Worm (Caenorhabditis elegans) whole organism, L2 larva: ENCODE results near the gene C48B4.8.

Source experiments
- C34F6.9 ChIP-seq: fragments of 150-350 bp; optimal IDR thresholded peaks from 2 replicates; lab custom pipeline; 2014; ENCODE audit warnings: missing biosample characterization, missing genetic modification characterization
- R02D3.7 ChIP-seq: fragments of 150-350 bp; optimal IDR thresholded peaks from 2 replicates; lab custom pipeline; 2014; ENCODE audit warnings: missing biosample characterization, missing genetic modification characterization
- Y55F3AM.14 ChIP-seq: fragments of 200-800 bp; sonication (Bioruptor generic); optimal IDR thresholded peaks from 2 replicates; lab custom pipeline; 2018; ENCODE audit warnings: mild to moderate bottlenecking, missing genetic modification characterization, missing compliant biosample characterization
- ZK546.5 ChIP-seq: sonication (generic microtip); optimal IDR thresholded peaks from 2 replicates; lab custom pipeline; 2017; ENCODE audit warnings: missing biosample characterization, missing genetic modification characterization
- alr-1 ChIP-seq: fragments of 150-350 bp; optimal IDR thresholded peaks from 2 replicates; lab custom pipeline; 2014; ENCODE audit warnings: missing biosample characterization, missing genetic modification characterization
- aly-2 ChIP-seq: fragments of 150-350 bp; optimal IDR thresholded peaks from 2 replicates; lab custom pipeline; 2014; ENCODE audit warnings: missing biosample characterization, missing genetic modification characterization
- ama-1 ChIP-seq: fragments of 150-350 bp; optimal IDR thresholded peaks from 2 replicates; lab custom pipeline; 2018; ENCODE audit warnings: inconsistent platforms
- blmp-1 ChIP-seq: sonication (generic microtip); optimal IDR thresholded peaks from 2 replicates; lab custom pipeline; 2017; ENCODE audit warnings: missing genetic modification characterization, mild to moderate bottlenecking, missing compliant biosample characterization, antibody characterized with exemption, moderate library complexity; ENCODE audit not compliant: insufficient read depth
- ceh-16 ChIP-seq: fragments of 150-350 bp; optimal IDR thresholded peaks from 2 replicates; lab custom pipeline; 2014; ENCODE audit warnings: missing biosample characterization, missing genetic modification characterization
- crh-2 ChIP-seq: sonication (generic microtip); optimal IDR thresholded peaks from 2 replicates; lab custom pipeline; 2017; ENCODE audit warnings: missing biosample characterization, missing genetic modification characterization
- dmd-4 ChIP-seq: sonication (generic microtip); optimal IDR thresholded peaks from 2 replicates; lab custom pipeline; 2017; ENCODE audit warnings: missing biosample characterization, missing genetic modification characterization
- egl-27 ChIP-seq: sonication (generic microtip); optimal IDR thresholded peaks from 3 replicates; lab custom pipeline; 2017; ENCODE audit warnings: missing biosample characterization, missing genetic modification reagents, missing genetic modification characterization
- elt-1 ChIP-seq: fragments of 150-350 bp; optimal IDR thresholded peaks from 2 replicates; lab custom pipeline; 2014; ENCODE audit warnings: missing biosample characterization, missing genetic modification characterization
- elt-3 ChIP-seq: sonication (generic microtip); optimal IDR thresholded peaks from 2 replicates; lab custom pipeline; 2017; ENCODE audit warnings: missing biosample characterization, missing genetic modification characterization
- fos-1 ChIP-seq: fragments of 150-350 bp; optimal IDR thresholded peaks from 2 replicates; lab custom pipeline; 2014; ENCODE audit warnings: missing biosample characterization, missing genetic modification characterization
- gmeb-1 ChIP-seq: fragments of 150-350 bp; optimal IDR thresholded peaks from 2 replicates; lab custom pipeline; 2014; ENCODE audit warnings: missing biosample characterization, missing genetic modification characterization
- lin-11 ChIP-seq: fragments of 150-350 bp; sonication (generic microtip); optimal IDR thresholded peaks from 2 replicates; lab custom pipeline; 2014; ENCODE audit warnings: missing biosample characterization, missing genetic modification characterization, inconsistent platforms, mixed read lengths
- lin-13 ChIP-seq: fragments of 150-350 bp; optimal IDR thresholded peaks from 2 replicates; lab custom pipeline; 2014; ENCODE audit warnings: missing biosample characterization, missing genetic modification reagents, missing genetic modification characterization
- lin-39 ChIP-seq: fragments of 150-350 bp; optimal IDR thresholded peaks from 2 replicates; lab custom pipeline; 2014; ENCODE audit warnings: missing biosample characterization, missing genetic modification reagents, missing genetic modification characterization
- lsy-2 ChIP-seq, 2 experiments: fragments of 150-350 bp in 1 of 2; sonication (generic microtip) in 1 of 2; optimal IDR thresholded peaks; 2 replicates each; lab custom pipeline; 2014 to 2017; ENCODE audit warnings: missing biosample characterization in 2 of 2, missing genetic modification characterization in 2 of 2
- mab-5 ChIP-seq: fragments of 150-350 bp; optimal IDR thresholded peaks from 2 replicates; lab custom pipeline; 2014; ENCODE audit warnings: missing biosample characterization, missing genetic modification characterization
- mbf-1 ChIP-seq: sonication (generic microtip); optimal IDR thresholded peaks from 2 replicates; lab custom pipeline; 2017; ENCODE audit warnings: missing biosample characterization, missing genetic modification characterization
- mdl-1 ChIP-seq, 2 experiments: fragments of 150-350 bp in 1 of 2; sonication (generic microtip) in 1 of 2; optimal IDR thresholded peaks; 2 replicates each; lab custom pipeline; 2017; ENCODE audit warnings: missing biosample characterization in 2 of 2, missing genetic modification characterization in 2 of 2
- nhr-10 ChIP-seq: sonication (generic microtip); optimal IDR thresholded peaks from 2 replicates; lab custom pipeline; 2017; ENCODE audit warnings: missing biosample characterization, missing genetic modification characterization
- nhr-11 ChIP-seq: fragments of 150-350 bp; optimal IDR thresholded peaks from 2 replicates; lab custom pipeline; 2014; ENCODE audit warnings: missing biosample characterization, missing genetic modification characterization
- nhr-23 ChIP-seq: fragments of 150-350 bp; optimal IDR thresholded peaks from 2 replicates; lab custom pipeline; 2014; ENCODE audit warnings: missing biosample characterization, missing genetic modification reagents, missing genetic modification characterization
- nhr-237 ChIP-seq: fragments of 150-350 bp; optimal IDR thresholded peaks from 2 replicates; lab custom pipeline; 2014; ENCODE audit warnings: missing biosample characterization, missing genetic modification characterization
- nhr-25 ChIP-seq: fragments of 150-350 bp; sonication (generic microtip); optimal IDR thresholded peaks from 3 replicates; lab custom pipeline; 2014; ENCODE audit warnings: missing biosample characterization, missing genetic modification characterization
- nhr-6 ChIP-seq: fragments of 150-350 bp; optimal IDR thresholded peaks from 2 replicates; lab custom pipeline; 2014; ENCODE audit warnings: missing biosample characterization, missing genetic modification characterization
- nhr-77 ChIP-seq: fragments of 150-350 bp; optimal IDR thresholded peaks from 2 replicates; lab custom pipeline; 2014; ENCODE audit warnings: missing biosample characterization, missing genetic modification characterization
- sem-4 ChIP-seq: fragments of 150-350 bp; optimal IDR thresholded peaks from 2 replicates; lab custom pipeline; 2014; ENCODE audit warnings: missing biosample characterization, missing genetic modification reagents, missing genetic modification characterization
- skn-1 ChIP-seq: sonication (generic microtip); optimal IDR thresholded peaks from 2 replicates; lab custom pipeline; 2017; ENCODE audit warnings: missing biosample characterization, missing genetic modification characterization
- sma-3 ChIP-seq: sonication (generic microtip); optimal IDR thresholded peaks from 2 replicates; lab custom pipeline; 2016; ENCODE audit warnings: missing genetic modification reagents, missing genetic modification characterization, missing compliant biosample characterization
- sma-9 ChIP-seq, 2 experiments: fragments of 150-350 bp in 1 of 2; sonication (generic microtip) in 1 of 2; optimal IDR thresholded peaks; 2 replicates each; lab custom pipeline; 2014 to 2016; ENCODE audit warnings: missing genetic modification characterization in 2 of 2, mild to moderate bottlenecking in 1 of 2, missing biosample characterization in 1 of 2, missing compliant biosample characterization in 1 of 2, missing genetic modification reagents in 1 of 2, moderate library complexity in 1 of 2
- snpc-4 ChIP-seq: fragments of 150-350 bp; optimal IDR thresholded peaks from 2 replicates; lab custom pipeline; 2014; ENCODE audit warnings: missing biosample characterization, missing genetic modification characterization
- unc-39 ChIP-seq: fragments of 150-350 bp; optimal IDR thresholded peaks from 2 replicates; lab custom pipeline; 2014; ENCODE audit warnings: missing biosample characterization, missing genetic modification characterization
- unc-55 ChIP-seq: fragments of 150-350 bp; sonication (generic microtip); optimal IDR thresholded peaks from 3 replicates; lab custom pipeline; 2014; ENCODE audit warnings: missing biosample characterization, missing genetic modification reagents, missing genetic modification characterization
- unc-62 ChIP-seq: fragments of 150-350 bp; optimal IDR thresholded peaks from 2 replicates; lab custom pipeline; 2014; ENCODE audit warnings: missing biosample characterization, missing genetic modification reagents, missing genetic modification characterization
- zag-1 ChIP-seq: fragments of 150-350 bp; optimal IDR thresholded peaks from 2 replicates; lab custom pipeline; 2014; ENCODE audit warnings: missing biosample characterization, missing genetic modification characterization
- ztf-1 ChIP-seq: fragments of 200-800 bp; sonication (Bioruptor generic); conservative IDR thresholded peaks from 2 replicates; pipeline ENCODE4 v1.3.6; 2022; ENCODE audit warnings: missing genetic modification characterization, missing compliant biosample characterization
- ztf-11 ChIP-seq: sonication (generic microtip); optimal IDR thresholded peaks from 2 replicates; lab custom pipeline; 2017; ENCODE audit warnings: missing biosample characterization, missing genetic modification characterization
- ztf-4 ChIP-seq: fragments of 150-350 bp; optimal IDR thresholded peaks from 2 replicates; lab custom pipeline; 2014; ENCODE audit warnings: missing biosample characterization, missing genetic modification characterization

Gene C48B4.8

DNA sequence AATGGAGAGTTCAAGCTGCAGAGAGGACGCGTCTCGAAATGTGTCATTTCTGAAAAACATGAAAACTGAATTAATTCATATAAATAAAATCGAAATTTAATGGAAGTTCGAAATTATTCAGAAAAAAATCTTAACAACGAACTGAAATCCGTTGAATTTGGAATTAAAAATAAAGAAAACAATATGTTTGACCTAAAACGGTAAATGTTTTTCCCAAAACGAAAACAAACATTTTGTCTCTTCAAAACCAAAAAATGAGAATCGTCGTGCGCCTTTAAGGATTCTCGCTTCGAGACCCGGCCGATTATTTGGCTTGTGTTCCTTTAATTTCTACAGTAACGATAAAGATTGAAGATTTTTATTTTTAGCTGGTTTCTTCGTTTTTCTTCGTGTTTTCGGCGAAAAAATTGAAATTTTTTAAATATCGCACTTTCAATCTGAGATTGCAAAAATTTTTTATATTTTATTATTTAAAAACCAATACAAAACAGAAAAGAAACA, 1.6 kb downstream of the C48B4.8 start, which contains the start of gene C48B4.7:
Gene C48B4.7, minus strand, starts transcription at position 51 of the 501 bp plus-strand sequence.
- TF ChIP-seq mbf-1 (tag; lab: Kevin White, UChicago) (no peak), lin-39 (tag; lab: Kevin White, UChicago) (no peak), ztf-1 (GFP tag; lab: Robert Waterston, UW) (no peak), blmp-1 (tag; lab: Kevin White, UChicago) (no peak)

DNA sequence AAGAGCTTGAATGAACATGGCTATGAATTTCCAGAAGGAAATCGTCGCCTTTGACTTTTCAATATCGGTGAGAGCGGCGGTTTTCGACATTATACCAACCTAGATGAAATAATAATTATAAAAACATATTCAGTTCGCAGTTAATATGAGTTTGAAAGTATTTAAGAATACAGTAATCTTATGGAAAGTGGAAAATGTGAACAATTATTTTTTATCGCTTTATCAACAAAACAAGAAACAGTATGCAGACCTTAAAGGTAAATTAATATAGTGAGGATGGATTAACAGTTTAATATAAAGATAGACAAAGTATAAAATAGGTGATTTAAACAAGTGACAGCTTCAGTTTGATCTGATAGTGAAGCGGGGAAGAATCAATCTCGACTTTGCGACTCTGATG, 2.6 kb downstream of the C48B4.8 start, which contains the start of gene C48B4.6:
Gene C48B4.6, minus strand, starts transcription at position 101 of the 400 bp plus-strand sequence.
- no peak for TF ChIP-seq lsy-2 (tag; optimal IDR thresholded peaks at IDR 0.05; lab: Kevin White, UChicago)
- no peak for TF ChIP-seq sem-4
- no peak for TF ChIP-seq ZK546.5 (tag; lab: Kevin White, UChicago)
- no peak for TF ChIP-seq nhr-23 (tag; lab: Kevin White, UChicago)
- TF ChIP-seq ztf-4 (tag; lab: Kevin White, UChicago): no peak
- TF ChIP-seq lin-39 (tag; lab: Kevin White, UChicago): no peak
- TF ChIP-seq blmp-1 (tag; lab: Kevin White, UChicago): no peak
- TF ChIP-seq nhr-6 (tag; lab: Kevin White, UChicago): no peak
- no peak for TF ChIP-seq ama-1
- no peak for TF ChIP-seq lin-13 (GFP tag; lab: Kevin White, UChicago)
- TF ChIP-seq fos-1 (tag; lab: Kevin White, UChicago): no peak
- TF ChIP-seq ceh-16 (tag; lab: Kevin White, UChicago): no peak

- TF ChIP-seq ztf-11 (tag; lab: Kevin White, UChicago) (no peak), sma-3 (GFP tag; lab: Kevin White, UChicago) (no peak), mab-5 (tag; lab: Kevin White, UChicago) (no peak), blmp-1 (tag; lab: Kevin White, UChicago) (no peak), alr-1 (tag; lab: Kevin White, UChicago) (no peak)
- TF ChIP-seq, all 48 proteins: peak for 0
These were observed 4.8 kb downstream of the C48B4.8 start, which contains the start of gene ZK1098.11 for ce11 chrIII:9556300-9556699. Gene ZK1098.11, plus strand, starts transcription at chrIII:9556600.

DNA sequence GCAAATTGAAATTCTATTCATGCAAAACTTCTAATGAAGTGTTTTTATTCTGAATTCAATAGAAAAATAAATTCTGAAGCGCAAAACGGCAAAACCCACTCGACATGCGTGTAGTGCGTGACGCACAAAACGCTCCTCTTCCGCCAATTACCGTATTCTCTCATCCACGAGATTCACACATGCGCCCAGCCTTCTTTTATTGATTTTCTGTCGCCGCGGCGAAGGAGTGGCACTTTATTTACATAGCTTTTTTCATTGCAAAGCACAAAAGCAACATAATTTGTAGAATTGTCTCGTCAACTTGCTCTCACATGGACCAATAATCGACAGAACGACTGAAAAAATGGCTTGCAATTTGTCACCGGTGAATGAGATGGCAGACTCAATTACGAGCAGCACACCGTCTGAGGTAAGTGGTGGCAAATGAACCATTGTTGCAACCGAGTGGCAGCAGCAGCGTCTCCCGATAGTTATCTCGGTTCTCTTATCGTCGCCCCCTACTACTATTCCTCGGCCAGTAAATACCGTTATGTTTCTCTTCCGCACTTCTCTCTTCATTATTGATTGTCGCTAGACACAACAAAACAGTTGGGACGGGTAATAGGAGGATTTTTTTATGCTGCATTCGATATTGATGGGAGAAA, 14.9 kb downstream of the C48B4.8 start, which contains the start of gene unc-16:
Gene unc-16, plus strand, starts transcription at position 243 of the 644 bp plus-strand sequence.
- TF ChIP-seq sma-3 (GFP tag; lab: Kevin White, UChicago) (peak; percentile 80), unc-62 (no peak), mdl-1 (tag; optimal IDR thresholded peaks at IDR 0.05; lab: Kevin White, UChicago) (peak; percentile 64 to 91), crh-2 (peak; percentile 89), nhr-23 (tag; lab: Kevin White, UChicago) (no peak), gmeb-1 (tag; lab: Kevin White, UChicago) (peak; percentile 75), Y55F3AM.14 (GFP tag; lab: Kevin White, UChicago) (peak; percentile 2), C34F6.9 (tag; lab: Kevin White, UChicago) (peak; percentile 98), dmd-4 (no peak), sma-9 (GFP tag; optimal IDR thresholded peaks at IDR 0.05; lab: Kevin White, UChicago) (peak; percentile 78), sma-9 (tag; optimal IDR thresholded peaks at IDR 0.05; lab: Kevin White, UChicago) (no peak), mbf-1 (tag; lab: Kevin White, UChicago) (no peak), ztf-1 (GFP tag; lab: Robert Waterston, UW) (no peak), alr-1 (tag; lab: Kevin White, UChicago) (no peak), nhr-25 (tag; lab: Kevin White, UChicago) (peak; percentile 84), nhr-6 (tag; lab: Kevin White, UChicago) (peak; percentile 54), ZK546.5 (tag; lab: Kevin White, UChicago) (peak; percentile 9), nhr-10 (tag; lab: Kevin White, UChicago) (no peak), zag-1 (tag; lab: Kevin White, UChicago) (peak; percentile 66), lsy-2 (tag; optimal IDR thresholded peaks at IDR 0.05; lab: Kevin White, UChicago) (peak; percentile 99 to 100), ceh-16 (tag; lab: Kevin White, UChicago) (no peak), lin-13 (GFP tag; lab: Kevin White, UChicago) (peak; percentile 69), R02D3.7 (tag; lab: Kevin White, UChicago) (no peak), lin-11 (tag; lab: Kevin White, UChicago) (peak; percentile 90), elt-1 (no peak), ztf-11 (tag; lab: Kevin White, UChicago) (no peak), elt-3 (tag; lab: Kevin White, UChicago) (no peak), mab-5 (tag; lab: Kevin White, UChicago) (peak; percentile 80), blmp-1 (tag; lab: Kevin White, UChicago) (no peak), nhr-77 (tag; lab: Kevin White, UChicago) (no peak), ztf-4 (tag; lab: Kevin White, UChicago) (peak; percentile 62), unc-55 (GFP tag; lab: Kevin White, UChicago) (peak; percentile 96), unc-39 (tag; lab: Kevin White, UChicago) (no peak), nhr-237 (no peak), egl-27 (tag; lab: Kevin White, UChicago) (peak; percentile 73), nhr-11 (tag; lab: Kevin White, UChicago) (no peak), snpc-4 (tag; lab: Kevin White, UChicago) (peak; percentile 83), skn-1 (tag; lab: Kevin White, UChicago) (no peak), aly-2 (tag; lab: Kevin White, UChicago) (no peak), lin-39 (tag; lab: Kevin White, UChicago) (no peak)
